Worm (Caenorhabditis elegans): ENCODE results near the gene K01G5.8.
A peak's percentile ranks its signal among the peaks of the same experiment; 100 is the strongest.

K01G5.8 gene

ce11 chrIII:10740518-10740917 is at the start of gene K01G5.8:
TSS of gene K01G5.8 (minus strand) at chrIII:10740772.
- TF ChIP-seq nhr-11 (tag; optimal IDR thresholded peaks at IDR 0.05) (no peak), aly-2 (tag; optimal IDR thresholded peaks at IDR 0.05) (no peak), sma-9 (GFP tag; optimal IDR thresholded peaks at IDR 0.05) (no peak), sma-9 (tag; optimal IDR thresholded peaks at IDR 0.05) (no peak), Y55F3AM.14 (GFP tag; optimal IDR thresholded peaks at IDR 0.05) (no peak), lin-39 (tag; optimal IDR thresholded peaks at IDR 0.05) (no peak), ztf-11 (tag; optimal IDR thresholded peaks at IDR 0.05) (no peak), nhr-25 (tag; optimal IDR thresholded peaks at IDR 0.05) (no peak), nhr-23 (tag; optimal IDR thresholded peaks at IDR 0.05) (no peak), nhr-77 (tag; optimal IDR thresholded peaks at IDR 0.05) (no peak), sma-3 (GFP tag; optimal IDR thresholded peaks at IDR 0.05) (no peak), nhr-12 (tag; optimal IDR thresholded peaks at IDR 0.05) (no peak)

- TF ChIP-seq aly-2 (tag; optimal IDR thresholded peaks at IDR 0.05) (no peak), ceh-16 (tag; optimal IDR thresholded peaks at IDR 0.05) (no peak), R02D3.7 (tag; optimal IDR thresholded peaks at IDR 0.05) (no peak), ztf-11 (tag; optimal IDR thresholded peaks at IDR 0.05) (no peak), nhr-12 (tag; optimal IDR thresholded peaks at IDR 0.05) (no peak), elt-1 (tag; optimal IDR thresholded peaks at IDR 0.05) (no peak), sma-3 (GFP tag; optimal IDR thresholded peaks at IDR 0.05) (no peak), alr-1 (tag; optimal IDR thresholded peaks at IDR 0.05) (no peak), zag-1 (tag; optimal IDR thresholded peaks at IDR 0.05) (no peak), mbf-1 (tag; optimal IDR thresholded peaks at IDR 0.05) (no peak), lin-11 (tag; optimal IDR thresholded peaks at IDR 0.05) (no peak), lin-39 (tag; optimal IDR thresholded peaks at IDR 0.05) (no peak), ztf-4 (tag; optimal IDR thresholded peaks at IDR 0.05) (no peak), nhr-25 (tag; optimal IDR thresholded peaks at IDR 0.05) (no peak), nhr-10 (tag; optimal IDR thresholded peaks at IDR 0.05) (no peak), ceh-82 (tag; optimal IDR thresholded peaks at IDR 0.05) (no peak)
Measured at ce11 chrIII:10783052-10783451, 42.5 kb upstream of the K01G5.8 start.

ce11 chrIII:10781553-10781952 is 41.0 kb upstream of the K01G5.8 start, which contains the start of gene ptr-19:
TSS of gene ptr-19 (plus strand) at chrIII:10781853.
- TF ChIP-seq lin-13 (GFP tag; optimal IDR thresholded peaks at IDR 0.05): no peak
- no peak for TF ChIP-seq mdl-1 (tag; optimal IDR thresholded peaks at IDR 0.05)
- no peak for TF ChIP-seq ceh-16 (tag; optimal IDR thresholded peaks at IDR 0.05)
- no peak for TF ChIP-seq snpc-4 (tag; optimal IDR thresholded peaks at IDR 0.05)
- no peak for TF ChIP-seq nhr-23 (tag; optimal IDR thresholded peaks at IDR 0.05)
- no peak for TF ChIP-seq elt-3 (tag; optimal IDR thresholded peaks at IDR 0.05)
- TF ChIP-seq nhr-129 (tag; optimal IDR thresholded peaks at IDR 0.05): no peak

- TF ChIP-seq F13H6.1 (tag; optimal IDR thresholded peaks at IDR 0.05) (no peak), nhr-6 (tag; optimal IDR thresholded peaks at IDR 0.05) (no peak), peb-1 (tag; optimal IDR thresholded peaks at IDR 0.05) (no peak), nhr-77 (tag; optimal IDR thresholded peaks at IDR 0.05) (no peak), aly-2 (tag; optimal IDR thresholded peaks at IDR 0.05) (no peak), unc-39 (tag; optimal IDR thresholded peaks at IDR 0.05) (no peak), nhr-21 (tag; optimal IDR thresholded peaks at IDR 0.05) (no peak)
Measured at ce11 chrIII:10769693-10770092, 29.1 kb upstream of the K01G5.8 start.

DNA sequence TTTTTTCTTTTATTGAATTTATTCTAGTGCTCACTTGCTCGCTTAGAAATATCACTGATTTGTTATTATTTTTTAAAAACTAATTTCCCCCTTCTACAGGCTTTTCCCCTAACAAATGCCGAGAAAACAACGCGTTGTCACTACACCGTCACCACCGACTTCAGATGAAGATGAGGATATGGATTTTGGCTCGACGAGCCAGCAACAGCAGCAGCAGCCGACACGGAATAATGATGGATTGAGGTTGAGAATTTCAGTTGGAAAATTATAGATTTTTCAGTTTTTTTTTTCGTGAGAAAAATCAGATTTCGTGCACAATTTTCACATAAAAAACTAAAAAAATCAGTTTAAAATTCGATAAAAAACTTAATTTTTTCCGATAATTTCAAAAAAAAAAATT is 22.5 kb upstream of the K01G5.8 start, which contains the start of gene dpy-28:
dpy-28 (plus strand) TSS at position 100 of the 400 bp plus-strand sequence.
- TF ChIP-seq mab-5 (tag; optimal IDR thresholded peaks at IDR 0.05): no peak
- TF ChIP-seq ama-1 (optimal IDR thresholded peaks at IDR 0.05): peak; percentile 21
- TF ChIP-seq nhr-21 (tag; optimal IDR thresholded peaks at IDR 0.05): peak; percentile 21
- TF ChIP-seq nhr-10 (tag; optimal IDR thresholded peaks at IDR 0.05): no peak
